Fruit fly (Drosophila melanogaster): ENCODE data around the gene CG33267.

DNA sequence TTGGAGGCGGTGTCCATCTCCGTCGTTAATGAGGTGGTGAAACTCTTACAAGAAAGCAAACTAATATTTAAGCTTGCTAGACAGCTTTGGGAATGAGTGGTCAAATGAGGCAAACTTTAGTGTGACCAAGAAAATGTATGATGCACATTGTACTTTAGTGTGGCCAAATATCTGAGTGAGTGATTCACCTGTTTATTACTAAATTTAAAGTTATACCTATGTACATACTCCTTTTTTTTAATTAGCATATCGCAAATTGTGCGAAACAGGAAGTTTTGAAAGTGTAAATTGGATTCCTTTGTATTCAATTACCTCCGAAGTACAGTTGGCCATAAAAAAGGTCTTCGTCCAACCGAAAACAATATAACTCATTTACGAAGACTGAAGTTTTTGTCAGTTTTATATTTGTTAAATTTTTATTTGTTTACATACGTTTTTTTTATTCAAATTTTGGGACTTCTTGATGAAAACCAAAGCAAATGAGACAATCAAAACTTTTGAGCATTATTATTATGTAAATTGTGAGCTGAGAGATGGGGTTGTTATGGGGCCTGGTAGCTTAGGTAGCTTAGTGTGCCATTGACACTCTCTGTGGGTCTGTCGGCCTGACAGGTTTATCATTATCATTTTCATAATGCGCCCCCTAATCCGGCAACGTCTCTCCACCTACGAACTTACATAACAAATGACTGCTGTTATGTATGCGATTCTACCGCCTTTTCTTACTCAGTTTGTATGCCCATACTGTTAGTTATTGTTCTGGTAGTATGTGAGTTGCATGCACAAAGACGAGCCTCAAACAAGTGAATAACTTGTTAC lies 24.6 kb upstream of the CG33267 start:
- TF ChIP-seq CTCF (optimal IDR thresholded peaks at IDR 0.05) (no peak), CG8478 (optimal IDR thresholded peaks at IDR 0.05) (no peak)

Measured in S2 (cell line).